Fruit fly (Drosophila melanogaster): Measurements from ENCODE around the gene CG12499.

DNA sequence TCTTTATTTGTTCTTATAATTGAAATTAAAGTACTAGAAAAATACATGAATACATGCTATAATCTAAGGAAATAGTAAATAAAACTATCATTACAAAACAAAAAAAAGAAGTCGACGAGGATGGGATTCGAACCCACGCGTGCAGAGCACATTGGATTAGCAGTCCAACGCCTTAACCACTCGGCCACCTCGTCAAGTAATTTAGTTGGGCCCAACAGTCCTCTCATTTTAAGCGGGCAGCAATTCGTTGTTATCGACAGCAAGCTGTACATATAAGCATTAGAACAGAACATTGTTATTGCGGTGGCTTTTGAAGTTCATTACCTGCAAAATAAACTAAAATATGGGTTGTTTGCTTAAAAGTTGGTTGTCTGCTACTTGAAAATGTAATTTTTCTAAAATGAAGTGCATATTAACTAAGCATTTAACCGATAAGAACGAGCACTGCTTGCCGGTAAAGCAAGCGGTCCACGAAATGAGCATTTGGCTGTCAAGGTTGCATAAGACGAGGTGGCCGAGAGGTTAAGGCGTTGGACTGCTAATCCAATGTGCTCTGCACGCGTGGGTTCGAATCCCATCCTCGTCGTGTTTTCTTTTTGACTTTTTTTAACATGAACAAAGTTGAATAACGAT, 49.2 kb downstream of the CG12499 start:
- TF ChIP-seq CG9727 (GFP tag; optimal IDR thresholded peaks at IDR 0.05) (no peak), h (optimal IDR thresholded peaks at IDR 0.05) (no peak), Dip3 (GFP tag; optimal IDR thresholded peaks at IDR 0.05) (no peak), HmgZ (tag; optimal IDR thresholded peaks at IDR 0.05) (peak; percentile 37), Rfx (GFP tag; IDR thresholded peaks at IDR 0.05) (no peak), CG18011 (GFP tag; optimal IDR thresholded peaks at IDR 0.05) (no peak), HLH3B (GFP tag; IDR thresholded peaks at IDR 0.05) (no peak), dan (GFP tag; IDR thresholded peaks at IDR 0.05) (no peak), stc (GFP tag; IDR thresholded peaks at IDR 0.05) (no peak), btn (GFP tag; optimal IDR thresholded peaks at IDR 0.05) (no peak)
